Worm (Caenorhabditis elegans): ENCODE data around the gene W06G6.11.

Gene W06G6.11

ce11 chrV:16679237-16679636 is 30.1 kb upstream of the W06G6.11 start, which contains the start of gene srz-103:
srz-103 (minus strand) TSS chrV:16679337.
- TF ChIP-seq elt-3 (tag; optimal IDR thresholded peaks at IDR 0.05): no peak
- no peak for TF ChIP-seq nhr-28 (tag; optimal IDR thresholded peaks at IDR 0.05)

ce11 chrV:16675553-16675952 is 26.5 kb upstream of the W06G6.11 start, which contains the start of gene srz-1:
srz-1 (plus strand) TSS chrV:16675853.
- TF ChIP-seq skn-1 (tag; optimal IDR thresholded peaks at IDR 0.05) (no peak), snpc-4 (tag; optimal IDR thresholded peaks at IDR 0.05) (no peak), nhr-76 (tag; optimal IDR thresholded peaks at IDR 0.05) (no peak), aly-2 (tag; optimal IDR thresholded peaks at IDR 0.05) (no peak), nhr-23 (tag; optimal IDR thresholded peaks at IDR 0.05) (no peak), elt-1 (tag; optimal IDR thresholded peaks at IDR 0.05) (no peak), nhr-25 (tag; optimal IDR thresholded peaks at IDR 0.05) (no peak), zag-1 (tag; optimal IDR thresholded peaks at IDR 0.05) (no peak), nhr-43 (tag; optimal IDR thresholded peaks at IDR 0.05; ENCODE audit: poor library complexity, severe bottlenecking) (no peak), egl-5 (tag; optimal IDR thresholded peaks at IDR 0.05) (no peak), nhr-237 (tag; optimal IDR thresholded peaks at IDR 0.05) (no peak)

- no peak for TF ChIP-seq snpc-4 (tag; optimal IDR thresholded peaks at IDR 0.05)
- TF ChIP-seq R02D3.7 (tag; optimal IDR thresholded peaks at IDR 0.05): no peak
- TF ChIP-seq unc-39 (tag; optimal IDR thresholded peaks at IDR 0.05): no peak
- no peak for TF ChIP-seq skn-1 (tag; optimal IDR thresholded peaks at IDR 0.05)
- no peak for TF ChIP-seq mml-1 (tag; optimal IDR thresholded peaks at IDR 0.05)
Observed at ce11 chrV:16674399-16674798, 25.3 kb upstream of the W06G6.11 start.

- TF ChIP-seq sea-2 (GFP tag; optimal IDR thresholded peaks at IDR 0.05) (no peak), pha-4 (tag; optimal IDR thresholded peaks at IDR 0.05) (no peak), unc-39 (tag; optimal IDR thresholded peaks at IDR 0.05) (no peak), ceh-28 (tag; optimal IDR thresholded peaks at IDR 0.05) (no peak), hmg-11 (tag; optimal IDR thresholded peaks at IDR 0.05) (no peak), nhr-12 (tag; optimal IDR thresholded peaks at IDR 0.05) (no peak), lin-15B (tag; optimal IDR thresholded peaks at IDR 0.05) (no peak), nhr-28 (tag; optimal IDR thresholded peaks at IDR 0.05) (no peak), nhr-67 (tag; optimal IDR thresholded peaks at IDR 0.05) (no peak), jun-1 (tag; optimal IDR thresholded peaks at IDR 0.05) (no peak), pqm-1 (tag; optimal IDR thresholded peaks at IDR 0.05) (no peak), ceh-82 (tag; optimal IDR thresholded peaks at IDR 0.05) (no peak)
Observed at ce11 chrV:16672198-16672597, 23.1 kb upstream of the W06G6.11 start, which contains the start of gene F14F8.8. F14F8.8 (minus strand) TSS chrV:16672298.

- TF ChIP-seq R02D3.7 (tag; optimal IDR thresholded peaks at IDR 0.05): no peak
- TF ChIP-seq ceh-16 (tag; optimal IDR thresholded peaks at IDR 0.05): no peak
- no peak for TF ChIP-seq pqm-1 (tag; optimal IDR thresholded peaks at IDR 0.05)
- TF ChIP-seq nhr-237 (tag; optimal IDR thresholded peaks at IDR 0.05): no peak
- no peak for TF ChIP-seq lin-15B (tag; optimal IDR thresholded peaks at IDR 0.05)
- TF ChIP-seq tbx-2 (tag; optimal IDR thresholded peaks at IDR 0.05): no peak
- TF ChIP-seq lsy-12 (tag; optimal IDR thresholded peaks at IDR 0.05): no peak
- TF ChIP-seq sea-2 (GFP tag; optimal IDR thresholded peaks at IDR 0.05): no peak
- no peak for TF ChIP-seq hmg-11 (tag; optimal IDR thresholded peaks at IDR 0.05)
- no peak for TF ChIP-seq fos-1 (tag; optimal IDR thresholded peaks at IDR 0.05)
- TF ChIP-seq nhr-67 (tag; optimal IDR thresholded peaks at IDR 0.05): no peak
- no peak for TF ChIP-seq aly-2 (tag; optimal IDR thresholded peaks at IDR 0.05)
- no peak for TF ChIP-seq ZK546.5 (tag; optimal IDR thresholded peaks at IDR 0.05)
Observed at ce11 chrV:16671190-16671589, 22.1 kb upstream of the W06G6.11 start, which contains the start of gene str-61. str-61 (minus strand) TSS chrV:16671290.

ce11 chrV:16668473-16668872 is 19.4 kb upstream of the W06G6.11 start, which contains the start of gene F14F8.9:
F14F8.9 (minus strand) TSS chrV:16668573.
- TF ChIP-seq ztf-11 (tag; optimal IDR thresholded peaks at IDR 0.05) (no peak), ceh-82 (tag; optimal IDR thresholded peaks at IDR 0.05) (no peak), nhr-43 (tag; optimal IDR thresholded peaks at IDR 0.05; ENCODE audit: poor library complexity, severe bottlenecking) (no peak), nhr-77 (tag; optimal IDR thresholded peaks at IDR 0.05) (no peak), hmg-11 (tag; optimal IDR thresholded peaks at IDR 0.05) (no peak), nhr-25 (tag; optimal IDR thresholded peaks at IDR 0.05) (no peak), jun-1 (tag; optimal IDR thresholded peaks at IDR 0.05) (no peak), ceh-16 (tag; optimal IDR thresholded peaks at IDR 0.05) (no peak), ZK546.5 (tag; optimal IDR thresholded peaks at IDR 0.05) (no peak), lin-15B (tag; optimal IDR thresholded peaks at IDR 0.05) (no peak), sea-2 (GFP tag; optimal IDR thresholded peaks at IDR 0.05) (no peak), nhr-237 (tag; optimal IDR thresholded peaks at IDR 0.05) (no peak), pqm-1 (tag; optimal IDR thresholded peaks at IDR 0.05) (no peak), lsy-12 (tag; optimal IDR thresholded peaks at IDR 0.05) (no peak), nhr-11 (tag; optimal IDR thresholded peaks at IDR 0.05) (no peak), aly-2 (tag; optimal IDR thresholded peaks at IDR 0.05) (no peak)
